Fruit fly (Drosophila melanogaster) whole organism, prepupa: ENCODE results near the gene CG13398.

Experiments used
- CG11762 ChIP-seq: fragments of 200-800 bp; sonication (Bioruptor generic); optimal IDR thresholded peaks from 3 replicates; lab custom pipeline; 2016; ENCODE audit warnings: missing biosample characterization, missing genetic modification characterization; ENCODE audit not compliant: insufficient read depth
- CG32006 ChIP-seq: fragments of 200-800 bp; sonication (Bioruptor generic); optimal IDR thresholded peaks from 3 replicates; lab custom pipeline; 2017; ENCODE audit warnings: missing biosample characterization, mild to moderate bottlenecking, missing genetic modification characterization
- CG6854 ChIP-seq: fragments of 200-800 bp; sonication (Bioruptor generic); optimal IDR thresholded peaks from 2 replicates; lab custom pipeline; 2017; ENCODE audit warnings: missing biosample characterization, mild to moderate bottlenecking, missing genetic modification characterization
- CG9139 ChIP-seq: fragments of 200-800 bp; sonication (Bioruptor generic); optimal IDR thresholded peaks from 3 replicates; lab custom pipeline; 2017; ENCODE audit warnings: missing biosample characterization, mild to moderate bottlenecking, missing genetic modification characterization
- pdm3 ChIP-seq: fragments of 200-800 bp; sonication (Bioruptor generic); optimal IDR thresholded peaks from 3 replicates; lab custom pipeline; 2016; ENCODE audit warnings: missing biosample characterization, missing genetic modification characterization
- spab ChIP-seq: fragments of 200-800 bp; sonication (Bioruptor generic); optimal IDR thresholded peaks from 2 replicates; lab custom pipeline; 2017; ENCODE audit warnings: missing biosample characterization, mild to moderate bottlenecking, missing genetic modification characterization, missing genetic modification reagents
- ss ChIP-seq, 2 experiments: fragments of 200-800 bp; sonication (Bioruptor generic); optimal IDR thresholded peaks; 2 replicates in 1 of 2; 3 replicates in 1 of 2; lab custom pipeline; 2017 to 2018; ENCODE audit warnings: mild to moderate bottlenecking in 2 of 2, missing biosample characterization in 2 of 2, missing genetic modification characterization in 2 of 2, moderate library complexity in 1 of 2
- vri ChIP-seq: fragments of 200-800 bp; sonication (Bioruptor generic); optimal IDR thresholded peaks from 3 replicates; lab custom pipeline; 2016; ENCODE audit warnings: missing biosample characterization, mild to moderate bottlenecking, missing genetic modification characterization

dm6 chr2L:8392298-8392697 is 22.8 kb downstream of the CG13398 start, which contains the start of gene CG42820:
- TF ChIP-seq vri (GFP tag; lab: Kevin White, UChicago) (no peak), CG11762 (GFP tag; lab: Kevin White, UChicago) (no peak), pdm3 (no peak), CG6854 (GFP tag; lab: Kevin White, UChicago) (no peak), ss (GFP tag; optimal IDR thresholded peaks at IDR 0.05; lab: Kevin White, UChicago) (no peak), spab (GFP tag; lab: Kevin White, UChicago) (no peak), CG32006 (GFP tag; lab: Kevin White, UChicago) (no peak), CG9139 (GFP tag; lab: Kevin White, UChicago) (no peak)
